Fruit fly (Drosophila melanogaster) whole organism, embryonic: ENCODE measurements around the gene RpS29.

Experiments
- Abd-B ChIP-seq: fragments of 200-800 bp; sonication (Bioruptor generic); optimal IDR thresholded peaks from 2 replicates; lab custom pipeline; 2018; ENCODE audit warnings: missing biosample characterization, mild to moderate bottlenecking, missing genetic modification characterization, moderate library complexity
- BtbVII ChIP-seq: fragments of 200-800 bp; sonication (Bioruptor generic); optimal IDR thresholded peaks from 3 replicates; lab custom pipeline; 2017; ENCODE audit warnings: missing biosample characterization, mild to moderate bottlenecking, missing genetic modification characterization
- CG10147 ChIP-seq: fragments of 200-800 bp; sonication (Bioruptor generic); optimal IDR thresholded peaks from 2 replicates; lab custom pipeline; 2019; ENCODE audit warnings: missing biosample characterization, mild to moderate bottlenecking, missing genetic modification characterization, moderate library complexity
- CG10959 ChIP-seq: fragments of 200-800 bp; sonication (Bioruptor generic); IDR thresholded peaks from 2 replicates; pipeline ENCODE4 v1.3.6; 2022; ENCODE audit warnings: missing biosample characterization, missing genetic modification characterization
- CG14965 ChIP-seq: fragments of 200-800 bp; sonication (Bioruptor generic); optimal IDR thresholded peaks from 2 replicates; lab custom pipeline; 2016; ENCODE audit warnings: missing biosample characterization, missing genetic modification characterization, borderline replicate concordance
- CG15073 ChIP-seq: fragments of 200-800 bp; sonication (Bioruptor generic); optimal IDR thresholded peaks from 2 replicates; lab custom pipeline; 2016; ENCODE audit warnings: missing biosample characterization, missing genetic modification characterization
- CG15269 ChIP-seq: fragments of 200-800 bp; sonication (Bioruptor generic); optimal IDR thresholded peaks from 2 replicates; lab custom pipeline; 2018; ENCODE audit warnings: missing biosample characterization, mild to moderate bottlenecking, missing genetic modification characterization, moderate library complexity
- CG1603 ChIP-seq: fragments of 200-800 bp; sonication (Bioruptor generic); optimal IDR thresholded peaks from 2 replicates; lab custom pipeline; 2019; ENCODE audit warnings: missing biosample characterization, mild to moderate bottlenecking, missing genetic modification characterization, moderate library complexity
- CG17361 ChIP-seq: fragments of 200-800 bp; sonication (Bioruptor generic); IDR thresholded peaks from 3 replicates; pipeline ENCODE4 v1.3.6; 2022; ENCODE audit warnings: missing biosample characterization, missing genetic modification characterization
- CG17385 ChIP-seq: fragments of 200-800 bp; sonication (Bioruptor generic); optimal IDR thresholded peaks from 3 replicates; lab custom pipeline; 2018; ENCODE audit warnings: missing biosample characterization, mild to moderate bottlenecking, missing genetic modification characterization
- CG18011 ChIP-seq: fragments of 200-800 bp; sonication (Bioruptor generic); optimal IDR thresholded peaks from 2 replicates; lab custom pipeline; 2017; ENCODE audit warnings: missing biosample characterization, missing genetic modification characterization, mild to moderate bottlenecking, moderate library complexity, missing genotype
- CG2712 ChIP-seq: fragments of 200-800 bp; optimal IDR thresholded peaks from 3 replicates; lab custom pipeline; 2019; ENCODE audit warnings: missing biosample characterization, mild to moderate bottlenecking, missing genetic modification characterization, moderate library complexity
- CG32772 ChIP-seq: fragments of 200-800 bp; sonication (Bioruptor generic); IDR thresholded peaks from 2 replicates; pipeline ENCODE4 v1.3.6; 2022; ENCODE audit warnings: missing biosample characterization, missing genetic modification characterization
- CG33213 ChIP-seq: fragments of 200-800 bp; sonication (Bioruptor generic); optimal IDR thresholded peaks from 3 replicates; lab custom pipeline; 2016; ENCODE audit warnings: missing biosample characterization, missing genetic modification characterization
- CG6689 ChIP-seq: fragments of 200-800 bp; sonication (Bioruptor generic); IDR thresholded peaks from 2 replicates; pipeline ENCODE4 v1.3.6; 2022; ENCODE audit warnings: missing biosample characterization, missing genetic modification characterization
- CG6791 ChIP-seq: fragments of 200-800 bp; sonication (Bioruptor generic); IDR thresholded peaks from 3 replicates; pipeline ENCODE4 v1.3.6; 2022; ENCODE audit warnings: missing biosample characterization, missing genetic modification characterization; ENCODE audit not compliant: partially characterized antibody
- CG6854 ChIP-seq: fragments of 200-800 bp; sonication (Bioruptor generic); optimal IDR thresholded peaks from 3 replicates; lab custom pipeline; 2017; ENCODE audit warnings: missing biosample characterization, mild to moderate bottlenecking, missing genetic modification characterization
- CG7745 ChIP-seq: fragments of 200-800 bp; sonication (Bioruptor generic); optimal IDR thresholded peaks from 2 replicates; lab custom pipeline; 2018; ENCODE audit warnings: missing biosample characterization, mild to moderate bottlenecking, missing genetic modification characterization, moderate library complexity
- CG7786 ChIP-seq: fragments of 200-800 bp; sonication (Bioruptor generic); optimal IDR thresholded peaks from 2 replicates; lab custom pipeline; 2016; ENCODE audit warnings: missing biosample characterization, missing genetic modification characterization
- CG8290 ChIP-seq, 3 experiments: fragments of 200-800 bp; sonication (Bioruptor generic); optimal IDR thresholded peaks; 2 replicates each; lab custom pipeline; 2016 to 2019; ENCODE audit warnings: missing biosample characterization in 3 of 3, missing genetic modification characterization in 3 of 3, mild to moderate bottlenecking in 2 of 3, moderate library complexity in 1 of 3
- CG8765 ChIP-seq: fragments of 200-800 bp; sonication (Bioruptor generic); IDR thresholded peaks from 2 replicates; pipeline ENCODE4 v1.3.6; 2022; ENCODE audit warnings: missing biosample characterization, missing genetic modification characterization
- Ets65A ChIP-seq: fragments of 200-800 bp; sonication (Bioruptor generic); peaks from one replicate; lab custom pipeline; 2016; ENCODE audit warnings: missing biosample characterization, missing genetic modification characterization
- Fer1 ChIP-seq: fragments of 200-800 bp; sonication (Bioruptor generic); optimal IDR thresholded peaks from 2 replicates; lab custom pipeline; 2017; ENCODE audit warnings: missing biosample characterization, mild to moderate bottlenecking, missing genetic modification characterization
- HHEX ChIP-seq: fragments of 200-800 bp; sonication (Bioruptor generic); optimal IDR thresholded peaks from 3 replicates; lab custom pipeline; 2017; ENCODE audit warnings: missing biosample characterization, mild to moderate bottlenecking, missing genetic modification characterization, missing genetic modification reagents
- Hr39 ChIP-seq: fragments of >200 bp; optimal IDR thresholded peaks from 2 replicates; lab custom pipeline; 2017
- Hr78 ChIP-seq, 2 experiments: fragments of 200-800 bp in 1 of 2; fragments of >200 bp in 1 of 2; sonication (Bioruptor generic) in 1 of 2; optimal IDR thresholded peaks; 2 replicates each; lab custom pipeline; 2017 to 2019; ENCODE audit warnings: missing biosample characterization in 2 of 2, missing genetic modification characterization in 2 of 2, mild to moderate bottlenecking in 1 of 2, moderate library complexity in 1 of 2
- MTF-1 ChIP-seq: fragments of 200-800 bp; sonication (Bioruptor generic); optimal IDR thresholded peaks from 2 replicates; lab custom pipeline; 2018; ENCODE audit warnings: missing biosample characterization, mild to moderate bottlenecking, missing genetic modification characterization, borderline replicate concordance
- NFAT ChIP-seq: fragments of 200-800 bp; sonication (Bioruptor generic); IDR thresholded peaks from 2 replicates; pipeline ENCODE4 v1.3.6; 2022; ENCODE audit warnings: missing biosample characterization, missing genetic modification characterization
- Sin3A ChIP-seq: fragments of >200 bp; optimal IDR thresholded peaks from 2 replicates; lab custom pipeline; 2018
- Spps ChIP-seq: fragments of 200-800 bp; sonication (Bioruptor generic); optimal IDR thresholded peaks from 2 replicates; lab custom pipeline; 2018; ENCODE audit warnings: missing biosample characterization, mild to moderate bottlenecking, missing genetic modification characterization
- Ssrp ChIP-seq: fragments of 200-800 bp; sonication (Bioruptor generic); optimal IDR thresholded peaks from 2 replicates; lab custom pipeline; 2018; ENCODE audit warnings: missing biosample characterization, mild to moderate bottlenecking, missing genetic modification characterization, moderate library complexity
- Trl ChIP-seq, 3 experiments: fragments of >200 bp in 2 of 3; fragments of 200-800 bp in 1 of 3; sonication (Bioruptor generic) in 1 of 3; optimal IDR thresholded peaks; 2 replicates in 1 of 3; 3 replicates in 2 of 3; lab custom pipeline; 2016 to 2017; ENCODE audit warnings: missing biosample characterization in 1 of 3, missing genetic modification characterization in 1 of 3
- bsh ChIP-seq, 2 experiments: fragments of 200-800 bp; sonication (Bioruptor generic); optimal IDR thresholded peaks; 2 replicates each; lab custom pipeline; 2017 to 2018; ENCODE audit warnings: mild to moderate bottlenecking in 2 of 2, missing biosample characterization in 2 of 2, missing genetic modification characterization in 2 of 2, moderate library complexity in 1 of 2
- corto ChIP-seq: fragments of 200-800 bp; sonication (Bioruptor generic); optimal IDR thresholded peaks from 2 replicates; lab custom pipeline; 2016; ENCODE audit warnings: missing biosample characterization, mild to moderate bottlenecking, missing genetic modification characterization, moderate library complexity
- emc ChIP-seq: fragments of 200-800 bp; sonication (Bioruptor generic); optimal IDR thresholded peaks from 2 replicates; lab custom pipeline; 2016; ENCODE audit warnings: missing biosample characterization, missing genetic modification characterization
- eyg ChIP-seq: fragments of 200-800 bp; sonication (Bioruptor generic); optimal IDR thresholded peaks from 3 replicates; lab custom pipeline; 2016; ENCODE audit warnings: missing biosample characterization, missing genetic modification characterization
- fd102C ChIP-seq: fragments of 200-800 bp; sonication (Bioruptor generic); optimal IDR thresholded peaks from 2 replicates; lab custom pipeline; 2018; ENCODE audit warnings: missing biosample characterization, mild to moderate bottlenecking, missing genetic modification characterization, moderate library complexity
- gce ChIP-seq: fragments of 200-800 bp; sonication (Bioruptor generic); IDR thresholded peaks from 3 replicates; pipeline ENCODE4 v1.3.6; 2022; ENCODE audit warnings: missing biosample characterization, missing genetic modification characterization
- grn ChIP-seq: fragments of 200-800 bp; sonication (Bioruptor generic); optimal IDR thresholded peaks from 3 replicates; lab custom pipeline; 2017; ENCODE audit warnings: missing biosample characterization, missing genetic modification characterization
- ham ChIP-seq: fragments of 200-800 bp; sonication (Bioruptor generic); IDR thresholded peaks from 2 replicates; pipeline ENCODE4 v1.3.6; 2022; ENCODE audit warnings: missing biosample characterization, missing genetic modification characterization
- kah ChIP-seq: fragments of 200-800 bp; sonication (Bioruptor generic); optimal IDR thresholded peaks from 2 replicates; lab custom pipeline; 2018; ENCODE audit warnings: missing biosample characterization, mild to moderate bottlenecking, missing genetic modification characterization
- klu ChIP-seq: fragments of 200-800 bp; sonication (Bioruptor generic); IDR thresholded peaks from 2 replicates; pipeline ENCODE4 v1.3.6; 2022; ENCODE audit warnings: missing biosample characterization, missing genetic modification characterization
- lilli ChIP-seq: fragments of 200-800 bp; sonication (Bioruptor generic); optimal IDR thresholded peaks from 3 replicates; lab custom pipeline; 2016; ENCODE audit warnings: missing biosample characterization, missing genetic modification characterization
- oc ChIP-seq: fragments of 200-800 bp; sonication (Bioruptor generic); optimal IDR thresholded peaks from 2 replicates; lab custom pipeline; 2018; ENCODE audit warnings: missing biosample characterization, mild to moderate bottlenecking, missing genetic modification characterization, moderate library complexity
- pb ChIP-seq: fragments of 200-800 bp; sonication (Bioruptor generic); optimal IDR thresholded peaks from 3 replicates; lab custom pipeline; 2016; ENCODE audit warnings: missing biosample characterization, missing genetic modification characterization
- pita ChIP-seq: fragments of 200-800 bp; sonication (Bioruptor generic); optimal IDR thresholded peaks from 2 replicates; lab custom pipeline; 2017; ENCODE audit warnings: missing biosample characterization, mild to moderate bottlenecking, missing genetic modification characterization
- sr ChIP-seq: fragments of 200-800 bp; sonication (Bioruptor generic); IDR thresholded peaks from 3 replicates; pipeline ENCODE4 v1.3.6; 2022; ENCODE audit warnings: missing biosample characterization, missing genetic modification characterization
- unpg ChIP-seq: fragments of 200-800 bp; sonication (Bioruptor generic); optimal IDR thresholded peaks from 3 replicates; lab custom pipeline; 2018; ENCODE audit warnings: missing biosample characterization, mild to moderate bottlenecking, missing genetic modification characterization, moderate library complexity
- vnd ChIP-seq: fragments of 200-800 bp; sonication (Bioruptor generic); IDR thresholded peaks from 3 replicates; pipeline ENCODE4 v1.3.6; 2022; ENCODE audit warnings: missing biosample characterization, missing genetic modification characterization; ENCODE audit not compliant: partially characterized antibody

The RpS29 gene

dm6 chr3R:9747272-9747874, 30.5 kb upstream of the RpS29 start, which contains the start of gene CG12948 (continued):
- peak; percentile 72 for TF ChIP-seq CG6791 (GFP tag; lab: Robert Waterston, UW)
- TF ChIP-seq ham (GFP tag; lab: Robert Waterston, UW) = no peak
- no peak for TF ChIP-seq MTF-1 (GFP tag; lab: Kevin White, UChicago)
- TF ChIP-seq eyg (GFP tag; lab: Kevin White, UChicago) = no peak
- peak; percentile 72 for TF ChIP-seq lilli (GFP tag; lab: Kevin White, UChicago)
- TF ChIP-seq CG6854 = no peak
- peak; percentile 61 for TF ChIP-seq Abd-B (GFP tag; lab: Kevin White, UChicago)
- no peak for TF ChIP-seq CG10959
- peak; percentile 57 for TF ChIP-seq Fer1
- TF ChIP-seq corto (GFP tag; lab: Kevin White, UChicago) = peak; percentile 49
- no peak for TF ChIP-seq pita
- TF ChIP-seq Hr78 (GFP tag; optimal IDR thresholded peaks at IDR 0.05; lab: Kevin White, UChicago) = no peak
- TF ChIP-seq emc (GFP tag; lab: Kevin White, UChicago) = no peak
- TF ChIP-seq BtbVII = peak; percentile 32
- peak; percentile 56; the same call in 1 of the 2 replicates for TF ChIP-seq klu
- TF ChIP-seq grn (GFP tag; lab: Kevin White, UChicago) = no peak
- TF ChIP-seq Sin3A (lab: Kevin White, UChicago) = peak; percentile 55
- TF ChIP-seq CG1603 (tag; lab: Kevin White, UChicago) = peak; percentile 50
- TF ChIP-seq CG7786 (GFP tag; lab: Kevin White, UChicago) = peak; percentile 36
- no peak for TF ChIP-seq Hr39 (lab: Kevin White, UChicago)
- no peak; the same call in 1 of the 2 replicates for TF ChIP-seq CG32772 (GFP tag; lab: Robert Waterston, UW)
- TF ChIP-seq CG15073 (GFP tag; lab: Kevin White, UChicago) = no peak
- TF ChIP-seq CG2712 (tag; lab: Kevin White, UChicago) = no peak
- peak; percentile 8 for TF ChIP-seq CG8290 (GFP tag; optimal IDR thresholded peaks at IDR 0.05; lab: Kevin White, UChicago)
- no peak for TF ChIP-seq CG8290 (tag; optimal IDR thresholded peaks at IDR 0.05; lab: Kevin White, UChicago)
- TF ChIP-seq oc (tag; lab: Kevin White, UChicago) = no peak
- peak; percentile 64 for TF ChIP-seq NFAT (GFP tag; lab: Robert Waterston, UW)
- TF ChIP-seq CG6689 = no peak
- TF ChIP-seq Trl (optimal IDR thresholded peaks at IDR 0.05; lab: Kevin White, UChicago) = no peak
- peak; percentile 52 for TF ChIP-seq Trl (GFP tag; optimal IDR thresholded peaks at IDR 0.05; lab: Kevin White, UChicago)
- peak; percentile 73 for TF ChIP-seq Ets65A (GFP tag; lab: Kevin White, UChicago)
- no peak; the same call in 1 of the 3 replicates for TF ChIP-seq CG17361 (GFP tag; lab: Robert Waterston, UW)
- TF ChIP-seq CG18011 (GFP tag; lab: Kevin White, UChicago) = peak; percentile 23
- TF ChIP-seq vnd (GFP tag; lab: Robert Waterston, UW) = peak; percentile 86
- TF ChIP-seq Spps (tag; lab: Kevin White, UChicago) = peak; percentile 4
- TF ChIP-seq CG14965 (GFP tag; lab: Kevin White, UChicago) = no peak
- TF ChIP-seq fd102C = no peak
- no peak for TF ChIP-seq gce (GFP tag; lab: Robert Waterston, UW)
- no peak for TF ChIP-seq kah
- TF ChIP-seq CG15269 (tag; lab: Kevin White, UChicago) = no peak
- TF ChIP-seq bsh (GFP tag; optimal IDR thresholded peaks at IDR 0.05; lab: Kevin White, UChicago) = peak in 1 of 2 experiments; percentile 45
- TF ChIP-seq CG10147 (GFP tag; lab: Kevin White, UChicago) = no peak
- no peak for TF ChIP-seq CG7745
- no peak for TF ChIP-seq Ssrp (tag; lab: Kevin White, UChicago)
- no peak for TF ChIP-seq unpg (GFP tag; lab: Kevin White, UChicago)
- TF ChIP-seq CG17385 (GFP tag; lab: Kevin White, UChicago) = peak; percentile 56
- TF ChIP-seq CG33213 (GFP tag; lab: Kevin White, UChicago) = peak; percentile 30
- TF ChIP-seq HHEX (GFP tag; lab: Kevin White, UChicago) = no peak
- no peak for TF ChIP-seq CG8765
- peak; percentile 93 for TF ChIP-seq sr (GFP tag; lab: Robert Waterston, UW)
- TF ChIP-seq pb = no peak
